Fruit fly (Drosophila melanogaster): ENCODE results near the gene CG2930.

- TF ChIP-seq CG11695 (GFP tag; IDR thresholded peaks at IDR 0.05), result no peak
- no peak for TF ChIP-seq CG4854 (GFP tag; optimal IDR thresholded peaks at IDR 0.05)
- TF ChIP-seq H2.0 (GFP tag; IDR thresholded peaks at IDR 0.05), result no peak
- no peak for TF ChIP-seq Awh (GFP tag; IDR thresholded peaks at IDR 0.05)
- no peak for TF ChIP-seq CG32532 (GFP tag; IDR thresholded peaks at IDR 0.05)
- no peak for TF ChIP-seq wdn (GFP tag; IDR thresholded peaks at IDR 0.05)
- TF ChIP-seq al (GFP tag; IDR thresholded peaks at IDR 0.05), result no peak
These were observed 33.6 kb upstream of the CG2930 start for dm6 chrX:3834955-3835763.

Measured in whole organism, embryonic.